Worm (Caenorhabditis elegans) whole organism, L1 larva: Measurements from ENCODE around the gene Y59H11AM.4.

Experiments
- C04F5.9 ChIP-seq: sonication (generic microtip); optimal IDR thresholded peaks from 2 replicates; lab custom pipeline; 2016; ENCODE audit warnings: missing genetic modification characterization, missing compliant biosample characterization
- C34B4.2 ChIP-seq: sonication (generic microtip); optimal IDR thresholded peaks from 2 replicates; lab custom pipeline; 2017; ENCODE audit warnings: mild to moderate bottlenecking, missing genetic modification characterization, missing compliant biosample characterization
- F16B12.6 ChIP-seq: fragments of 150-350 bp; optimal IDR thresholded peaks from 2 replicates; lab custom pipeline; 2014; ENCODE audit warnings: missing biosample characterization, missing genetic modification characterization
- aha-1 ChIP-seq: fragments of 150-350 bp; optimal IDR thresholded peaks from 2 replicates; lab custom pipeline; 2014; ENCODE audit warnings: missing biosample characterization, missing genetic modification characterization
- ceh-63 ChIP-seq: fragments of 200-800 bp; sonication (Bioruptor generic); optimal IDR thresholded peaks from 2 replicates; lab custom pipeline; 2018; ENCODE audit warnings: mild to moderate bottlenecking, missing genetic modification characterization, missing compliant biosample characterization
- ceh-8 ChIP-seq: fragments of 200-800 bp; sonication (Bioruptor generic); optimal IDR thresholded peaks from 2 replicates; lab custom pipeline; 2018; ENCODE audit warnings: mild to moderate bottlenecking, missing genetic modification characterization, moderate library complexity, missing compliant biosample characterization
- ceh-82 ChIP-seq, 3 experiments: fragments of 150-350 bp in 1 of 3; sonication (generic microtip) in 2 of 3; optimal IDR thresholded peaks; 2 replicates each; lab custom pipeline; 2014 to 2017; ENCODE audit warnings: missing biosample characterization in 3 of 3, missing genetic modification characterization in 3 of 3
- ceh-88 ChIP-seq: fragments of 200-800 bp; sonication (Bioruptor generic); IDR thresholded peaks from 2 replicates; pipeline ENCODE4 v1.3.6; 2022; ENCODE audit warnings: missing genetic modification characterization, missing compliant biosample characterization
- ceh-90 ChIP-seq: sonication (generic microtip); optimal IDR thresholded peaks from 2 replicates; lab custom pipeline; 2016; ENCODE audit warnings: missing genetic modification characterization, missing compliant biosample characterization
- efl-1 ChIP-seq, 4 experiments: fragments of 150-350 bp; optimal IDR thresholded peaks in 3 of 4; peaks in 1 of 4; 1 replicate in 1 of 4; 2 replicates in 3 of 4; lab custom pipeline; 2014; ENCODE audit warnings: missing biosample characterization in 2 of 4, missing genetic modification characterization in 2 of 4, missing genetic modification reagents in 2 of 4
- elt-2 ChIP-seq: sonication (generic microtip); optimal IDR thresholded peaks from 2 replicates; lab custom pipeline; 2016; ENCODE audit warnings: missing genetic modification characterization, mild to moderate bottlenecking, inconsistent platforms, missing compliant biosample characterization, missing genetic modification reagents
- elt-3 ChIP-seq, 6 experiments: fragments of 150-350 bp in 1 of 6; sonication (generic microtip); optimal IDR thresholded peaks; 2 replicates each; lab custom pipeline; 2017 to 2018; ENCODE audit warnings: missing biosample characterization in 6 of 6, missing genetic modification characterization in 6 of 6, inconsistent platforms in 1 of 6
- ets-5 ChIP-seq: fragments of 200-800 bp; sonication (Bioruptor generic); IDR thresholded peaks from 2 replicates; pipeline ENCODE4 v1.3.6; 2022; ENCODE audit warnings: missing genetic modification characterization, missing compliant biosample characterization
- fkh-10 ChIP-seq: sonication (generic microtip); optimal IDR thresholded peaks from 2 replicates; lab custom pipeline; 2017; ENCODE audit warnings: missing biosample characterization, missing genetic modification reagents, missing genetic modification characterization
- fkh-8 ChIP-seq: sonication (generic microtip); optimal IDR thresholded peaks from 2 replicates; lab custom pipeline; 2016; ENCODE audit warnings: mild to moderate bottlenecking, missing genetic modification characterization, missing compliant biosample characterization
- grh-1 ChIP-seq: fragments of 200-800 bp; sonication (Bioruptor generic); IDR thresholded peaks from 2 replicates; pipeline ENCODE4 v1.3.6; 2022; ENCODE audit warnings: missing genetic modification reagents, missing genetic modification characterization, missing compliant biosample characterization
- hpl-2 ChIP-seq: fragments of 150-350 bp; optimal IDR thresholded peaks from 2 replicates; lab custom pipeline; 2014; ENCODE audit warnings: missing biosample characterization, missing genetic modification reagents, missing genetic modification characterization
- irx-1 ChIP-seq: sonication (generic microtip); optimal IDR thresholded peaks from 2 replicates; lab custom pipeline; 2016; ENCODE audit warnings: missing genetic modification characterization, missing compliant biosample characterization
- isw-1 ChIP-seq: fragments of 200-800 bp; sonication (Bioruptor generic); IDR thresholded peaks from 2 replicates; pipeline ENCODE4 v1.3.6; 2022; ENCODE audit warnings: missing genetic modification characterization, missing compliant biosample characterization
- lin-14 ChIP-seq: fragments of 200-800 bp; sonication (Bioruptor generic); optimal IDR thresholded peaks from 2 replicates; lab custom pipeline; 2018; ENCODE audit warnings: mild to moderate bottlenecking, missing genetic modification characterization, moderate library complexity, missing compliant biosample characterization
- lin-15B ChIP-seq: fragments of 150-350 bp; sonication (generic microtip); optimal IDR thresholded peaks from 3 replicates; lab custom pipeline; 2014; ENCODE audit warnings: missing biosample characterization, missing genetic modification characterization
- lin-39 ChIP-seq: fragments of 150-350 bp; optimal IDR thresholded peaks from 2 replicates; lab custom pipeline; 2014; ENCODE audit warnings: missing biosample characterization, missing genetic modification reagents, missing genetic modification characterization
- lir-3 ChIP-seq: sonication (generic microtip); optimal IDR thresholded peaks from 2 replicates; lab custom pipeline; 2016; ENCODE audit warnings: mild to moderate bottlenecking, missing genetic modification characterization, moderate library complexity, missing compliant biosample characterization; ENCODE audit not compliant: poor library complexity
- lsy-2 ChIP-seq, 2 experiments: fragments of 150-350 bp; optimal IDR thresholded peaks; 2 replicates each; lab custom pipeline; 2014; ENCODE audit warnings: missing biosample characterization in 2 of 2, missing genetic modification characterization in 2 of 2
- mab-9 ChIP-seq: fragments of 200-800 bp; sonication (Bioruptor generic); IDR thresholded peaks from 2 replicates; pipeline ENCODE4 v1.3.6; 2022; ENCODE audit warnings: missing genetic modification reagents, missing genetic modification characterization, missing compliant biosample characterization
- mep-1 ChIP-seq: fragments of 150-350 bp; optimal IDR thresholded peaks from 2 replicates; lab custom pipeline; 2014; ENCODE audit warnings: missing biosample characterization, missing genetic modification characterization
- nhr-20 ChIP-seq: sonication (generic microtip); optimal IDR thresholded peaks from 2 replicates; lab custom pipeline; 2016; ENCODE audit warnings: mild to moderate bottlenecking, missing genetic modification characterization, missing compliant biosample characterization
- nhr-237 ChIP-seq: fragments of 150-350 bp; optimal IDR thresholded peaks from 2 replicates; lab custom pipeline; 2014; ENCODE audit warnings: missing biosample characterization, missing genetic modification characterization
- nhr-47 ChIP-seq: sonication (generic microtip); optimal IDR thresholded peaks from 2 replicates; lab custom pipeline; 2016; ENCODE audit warnings: mild to moderate bottlenecking, missing genetic modification characterization, moderate library complexity, missing compliant biosample characterization
- nhr-76 ChIP-seq: sonication (generic microtip); optimal IDR thresholded peaks from 2 replicates; lab custom pipeline; 2017; ENCODE audit warnings: missing biosample characterization, missing genetic modification characterization
- nhr-84 ChIP-seq: sonication (generic microtip); optimal IDR thresholded peaks from 2 replicates; lab custom pipeline; 2017; ENCODE audit warnings: missing biosample characterization, missing genetic modification characterization
- pag-3 ChIP-seq: sonication (generic microtip); optimal IDR thresholded peaks from 2 replicates; lab custom pipeline; 2017; ENCODE audit warnings: missing genetic modification characterization, mild to moderate bottlenecking, missing compliant biosample characterization, antibody characterized with exemption, borderline replicate concordance; ENCODE audit not compliant: insufficient read depth
- pqm-1 ChIP-seq: sonication (generic microtip); optimal IDR thresholded peaks from 3 replicates; lab custom pipeline; 2017; ENCODE audit warnings: missing biosample characterization, missing genetic modification characterization
- rnt-1 ChIP-seq: sonication (generic microtip); optimal IDR thresholded peaks from 2 replicates; lab custom pipeline; 2016; ENCODE audit warnings: mild to moderate bottlenecking, missing genetic modification characterization, moderate library complexity, missing compliant biosample characterization
- skn-1 ChIP-seq: fragments of 150-350 bp; optimal IDR thresholded peaks from 2 replicates; lab custom pipeline; 2014; ENCODE audit warnings: missing biosample characterization, missing genetic modification characterization
- snpc-4 ChIP-seq: fragments of 150-350 bp; optimal IDR thresholded peaks from 2 replicates; lab custom pipeline; 2014; ENCODE audit warnings: missing biosample characterization, missing genetic modification characterization
- snu-23 ChIP-seq: sonication (generic microtip); optimal IDR thresholded peaks from 2 replicates; lab custom pipeline; 2016; ENCODE audit warnings: missing genetic modification characterization, missing compliant biosample characterization
- sox-4 ChIP-seq: sonication (generic microtip); optimal IDR thresholded peaks from 2 replicates; lab custom pipeline; 2016; ENCODE audit warnings: missing genetic modification characterization, missing compliant biosample characterization
- sptf-1 ChIP-seq: fragments of 150-350 bp; optimal IDR thresholded peaks from 2 replicates; lab custom pipeline; 2014; ENCODE audit warnings: missing biosample characterization, missing genetic modification characterization
- sup-37 ChIP-seq: fragments of 200-800 bp; sonication (Bioruptor generic); optimal IDR thresholded peaks from 2 replicates; lab custom pipeline; 2018; ENCODE audit warnings: mild to moderate bottlenecking, missing genetic modification characterization, missing compliant biosample characterization
- tbx-2 ChIP-seq: sonication (generic microtip); optimal IDR thresholded peaks from 2 replicates; lab custom pipeline; 2016; ENCODE audit warnings: missing genetic modification characterization, missing compliant biosample characterization
- unc-30 ChIP-seq: sonication (generic microtip); optimal IDR thresholded peaks from 2 replicates; lab custom pipeline; 2017; ENCODE audit warnings: missing biosample characterization, missing genetic modification characterization
- unc-86 ChIP-seq: sonication (generic microtip); optimal IDR thresholded peaks from 2 replicates; lab custom pipeline; 2016; ENCODE audit warnings: missing genetic modification characterization, missing compliant biosample characterization
- unc-98 ChIP-seq: fragments of 200-800 bp; sonication (Bioruptor generic); IDR thresholded peaks from 2 replicates; pipeline ENCODE4 v1.3.6; 2022; ENCODE audit warnings: missing genetic modification characterization, missing compliant biosample characterization
- vab-15 ChIP-seq: sonication (generic microtip); optimal IDR thresholded peaks from 2 replicates; lab custom pipeline; 2017; ENCODE audit warnings: missing genotype, mild to moderate bottlenecking, missing genetic modification characterization, missing compliant biosample characterization
- xbp-1 ChIP-seq: sonication (generic microtip); optimal IDR thresholded peaks from 2 replicates; lab custom pipeline; 2016; ENCODE audit warnings: missing genetic modification characterization, missing compliant biosample characterization
- zag-1 ChIP-seq: fragments of 150-350 bp; optimal IDR thresholded peaks from 2 replicates; lab custom pipeline; 2014; ENCODE audit warnings: missing biosample characterization, missing genetic modification characterization
- zip-4 ChIP-seq: fragments of 200-800 bp; sonication (Bioruptor generic); optimal IDR thresholded peaks from 2 replicates; lab custom pipeline; 2018; ENCODE audit warnings: mild to moderate bottlenecking, missing genetic modification characterization, moderate library complexity, missing compliant biosample characterization
- ztf-11 ChIP-seq, 2 experiments: sonication (generic microtip); optimal IDR thresholded peaks; 2 replicates each; lab custom pipeline; 2016 to 2017; ENCODE audit warnings: missing genetic modification characterization in 2 of 2, missing biosample characterization in 1 of 2, missing compliant biosample characterization in 1 of 2
- ztf-4 ChIP-seq: fragments of 150-350 bp; optimal IDR thresholded peaks from 2 replicates; lab custom pipeline; 2014; ENCODE audit warnings: missing biosample characterization, missing genetic modification characterization

The Y59H11AM.4 gene

DNA sequence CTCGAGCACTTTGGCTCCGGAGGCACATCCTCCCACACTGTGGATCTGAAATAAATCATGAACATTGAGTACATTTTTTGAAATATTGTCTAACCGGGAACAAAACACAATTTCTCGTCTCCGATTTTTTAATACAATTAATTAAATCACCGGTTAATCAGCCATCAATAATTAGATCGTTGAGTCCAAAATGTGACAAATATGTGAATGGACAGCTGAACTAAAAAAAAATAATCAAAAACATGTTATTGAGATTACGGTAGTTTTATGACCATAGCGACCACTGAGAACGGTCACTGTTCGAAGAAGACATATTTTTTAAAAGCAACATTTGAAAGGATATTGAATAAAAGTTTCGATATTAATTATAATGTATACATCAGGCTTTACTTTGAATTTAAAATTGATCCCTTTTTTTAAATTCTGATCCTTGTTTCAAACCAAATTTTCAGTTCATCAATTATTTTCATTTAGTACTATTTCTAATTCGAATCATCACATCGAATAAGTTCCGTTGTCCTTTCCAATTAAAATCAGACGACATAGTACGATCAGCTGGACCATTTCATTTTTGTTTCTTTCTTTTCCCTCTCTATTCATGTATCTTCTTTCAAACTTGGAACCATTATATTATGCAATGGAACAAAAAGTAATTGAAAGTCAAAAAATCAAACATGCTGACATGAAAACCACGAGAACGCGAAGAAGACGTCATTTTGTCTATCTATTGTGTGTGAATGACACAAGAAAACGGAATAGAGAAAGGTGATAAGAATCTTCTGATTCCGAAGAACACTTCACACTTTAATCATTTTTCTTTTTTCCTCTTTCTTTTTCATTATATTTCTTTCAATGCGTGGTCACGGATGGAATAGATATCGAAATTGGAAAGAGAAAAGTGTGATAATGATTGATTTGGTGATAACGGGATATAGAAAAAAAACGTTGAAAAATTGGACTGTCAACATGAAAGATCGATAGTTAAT lies 39.8 kb downstream of the Y59H11AM.4 start (continued):
- TF ChIP-seq lin-15B (no peak), ztf-11 (tag; optimal IDR thresholded peaks at IDR 0.05; lab: Kevin White, UChicago) (no peak), lsy-2 (tag; optimal IDR thresholded peaks at IDR 0.05; lab: Kevin White, UChicago) (peak; percentile 27 to 54), zag-1 (tag; lab: Kevin White, UChicago) (no peak), ceh-90 (tag; lab: Kevin White, UChicago) (no peak), ceh-8 (GFP tag; lab: Kevin White, UChicago) (no peak), ztf-4 (tag; lab: Kevin White, UChicago) (peak; percentile 1), lin-39 (tag; lab: Kevin White, UChicago) (no peak), nhr-237 (no peak), mep-1 (tag; lab: Kevin White, UChicago) (peak; percentile 61), efl-1 (optimal IDR thresholded peaks at IDR 0.05; lab: Kevin White, UChicago) (no peak), efl-1 (GFP tag; optimal IDR thresholded peaks at IDR 0.05 in 1 of 2; lab: Kevin White, UChicago) (peak in 1 of 2 experiments; percentile 54), vab-15 (no peak), nhr-84 (no peak), unc-98 (no peak), aha-1 (tag; lab: Kevin White, UChicago) (no peak), isw-1 (no peak), ceh-82 (tag; optimal IDR thresholded peaks at IDR 0.05; lab: Kevin White, UChicago) (no peak), pqm-1 (tag; lab: Kevin White, UChicago) (peak; percentile 60), C34B4.2 (tag; lab: Kevin White, UChicago) (no peak), unc-86 (tag; lab: Kevin White, UChicago) (no peak), nhr-76 (no peak), snu-23 (GFP tag; lab: Kevin White, UChicago) (peak; percentile 54), zip-4 (GFP tag; lab: Kevin White, UChicago) (no peak), grh-1 (GFP tag; lab: Robert Waterston, UW) (no peak), mab-9 (no peak), lir-3 (tag; lab: Kevin White, UChicago) (no peak), elt-2 (tag; lab: Kevin White, UChicago) (peak; percentile 98), nhr-20 (tag; lab: Kevin White, UChicago) (peak; percentile 87), unc-30 (tag; lab: Kevin White, UChicago) (no peak), ets-5 (GFP tag; lab: Robert Waterston, UW) (no peak), F16B12.6 (no peak), skn-1 (tag; lab: Kevin White, UChicago) (no peak), snpc-4 (tag; lab: Kevin White, UChicago) (no peak), lin-14 (GFP tag; lab: Kevin White, UChicago) (peak; percentile 81), hpl-2 (GFP tag; lab: Kevin White, UChicago) (no peak), tbx-2 (peak; percentile 65), C04F5.9 (tag; lab: Kevin White, UChicago) (no peak), ceh-63 (GFP tag; lab: Kevin White, UChicago) (no peak), fkh-10 (GFP tag; lab: Kevin White, UChicago) (no peak), xbp-1 (tag; lab: Kevin White, UChicago) (peak; percentile 33), sup-37 (GFP tag; lab: Kevin White, UChicago) (no peak), irx-1 (tag; lab: Kevin White, UChicago) (no peak), sptf-1 (tag; lab: Kevin White, UChicago) (no peak), ceh-88 (GFP tag; lab: Robert Waterston, UW) (peak; percentile 30; the same call in 1 of the 2 replicates), fkh-8 (tag; lab: Kevin White, UChicago) (no peak), elt-3 (tag; optimal IDR thresholded peaks at IDR 0.05; lab: Kevin White, UChicago) (peak in 5 of 6 experiments; percentile 1 to 95 (median 28)), sox-4 (tag; lab: Kevin White, UChicago) (no peak), rnt-1 (tag; lab: Kevin White, UChicago) (no peak), nhr-47 (tag; lab: Kevin White, UChicago) (peak; percentile 26), pag-3 (no peak)
